Fruit fly (Drosophila melanogaster) S2 (cell line): ENCODE data around the gene CG10324.

Source experiments
- CG8478 ChIP-seq: fragments of >200 bp; optimal IDR thresholded peaks from 2 replicates; lab custom pipeline; 2018
- CTCF ChIP-seq, 2 experiments: fragments of >200 bp; optimal IDR thresholded peaks; 2 replicates each; lab custom pipeline; 2018

dm6 chr3R:16608920-16609319 lies 37.9 kb downstream of the CG10324 start, which contains the start of gene NPF:
- TF ChIP-seq CTCF (optimal IDR thresholded peaks at IDR 0.05; lab: Kevin White, UChicago) (no peak), CG8478 (no peak)
